Worm (Caenorhabditis elegans) whole organism, L1 larva: Measurements from ENCODE around the gene C36B7.1.

Source experiments
- C34B4.2 ChIP-seq: sonication (generic microtip); optimal IDR thresholded peaks from 2 replicates; lab custom pipeline; 2017; ENCODE audit warnings: mild to moderate bottlenecking, missing genetic modification characterization, missing compliant biosample characterization
- F16B12.6 ChIP-seq: fragments of 150-350 bp; optimal IDR thresholded peaks from 2 replicates; lab custom pipeline; 2014; ENCODE audit warnings: missing biosample characterization, missing genetic modification characterization
- Y116A8C.19 ChIP-seq: sonication (generic microtip); optimal IDR thresholded peaks from 2 replicates; lab custom pipeline; 2016; ENCODE audit warnings: missing compliant biosample characterization, missing genetic modification characterization, borderline replicate concordance
- aha-1 ChIP-seq: fragments of 150-350 bp; optimal IDR thresholded peaks from 2 replicates; lab custom pipeline; 2014; ENCODE audit warnings: missing biosample characterization, missing genetic modification characterization
- aly-2 ChIP-seq: fragments of 150-350 bp; optimal IDR thresholded peaks from 2 replicates; lab custom pipeline; 2014; ENCODE audit warnings: missing biosample characterization, missing genetic modification characterization
- ceh-82 ChIP-seq, 3 experiments: fragments of 150-350 bp in 1 of 3; sonication (generic microtip) in 2 of 3; optimal IDR thresholded peaks; 2 replicates each; lab custom pipeline; 2014 to 2017; ENCODE audit warnings: missing biosample characterization in 3 of 3, missing genetic modification characterization in 3 of 3
- ceh-88 ChIP-seq: fragments of 200-800 bp; sonication (Bioruptor generic); IDR thresholded peaks from 2 replicates; pipeline ENCODE4 v1.3.6; 2022; ENCODE audit warnings: missing genetic modification characterization, missing compliant biosample characterization
- ces-1 ChIP-seq: fragments of 150-350 bp; optimal IDR thresholded peaks from 2 replicates; lab custom pipeline; 2014; ENCODE audit warnings: missing biosample characterization, missing genetic modification reagents, missing genetic modification characterization
- dpl-1 ChIP-seq, 3 experiments: fragments of 150-350 bp in 2 of 3; sonication (generic microtip) in 1 of 3; optimal IDR thresholded peaks; 2 replicates each; lab custom pipeline; 2014 to 2017; ENCODE audit warnings: missing biosample characterization in 3 of 3, missing genetic modification characterization in 3 of 3, missing genetic modification reagents in 3 of 3
- dsc-1 ChIP-seq: sonication (generic microtip); optimal IDR thresholded peaks from 2 replicates; lab custom pipeline; 2016; ENCODE audit warnings: mild to moderate bottlenecking, missing genetic modification characterization, missing compliant biosample characterization
- efl-1 ChIP-seq, 4 experiments: fragments of 150-350 bp; optimal IDR thresholded peaks in 3 of 4; peaks in 1 of 4; 1 replicate in 1 of 4; 2 replicates in 3 of 4; lab custom pipeline; 2014; ENCODE audit warnings: missing biosample characterization in 2 of 4, missing genetic modification characterization in 2 of 4, missing genetic modification reagents in 2 of 4
- egl-13 ChIP-seq: sonication (generic microtip); optimal IDR thresholded peaks from 2 replicates; lab custom pipeline; 2016; ENCODE audit warnings: missing genotype, missing genetic modification reagents, missing genetic modification characterization, missing compliant biosample characterization
- egl-27 ChIP-seq, 2 experiments: fragments of 150-350 bp in 1 of 2; sonication (generic microtip); optimal IDR thresholded peaks; 3 replicates each; lab custom pipeline; 2017 to 2018; ENCODE audit warnings: missing biosample characterization in 2 of 2, missing genetic modification characterization in 2 of 2, missing genetic modification reagents in 2 of 2
- elt-3 ChIP-seq, 6 experiments: fragments of 150-350 bp in 1 of 6; sonication (generic microtip); optimal IDR thresholded peaks; 2 replicates each; lab custom pipeline; 2017 to 2018; ENCODE audit warnings: missing biosample characterization in 6 of 6, missing genetic modification characterization in 6 of 6, inconsistent platforms in 1 of 6
- ets-5 ChIP-seq: fragments of 200-800 bp; sonication (Bioruptor generic); IDR thresholded peaks from 2 replicates; pipeline ENCODE4 v1.3.6; 2022; ENCODE audit warnings: missing genetic modification characterization, missing compliant biosample characterization
- fkh-10 ChIP-seq: sonication (generic microtip); optimal IDR thresholded peaks from 2 replicates; lab custom pipeline; 2017; ENCODE audit warnings: missing biosample characterization, missing genetic modification reagents, missing genetic modification characterization
- fkh-4 ChIP-seq: sonication (generic microtip); optimal IDR thresholded peaks from 2 replicates; lab custom pipeline; 2016; ENCODE audit warnings: missing compliant biosample characterization, missing genetic modification characterization, borderline replicate concordance
- fkh-8 ChIP-seq: sonication (generic microtip); optimal IDR thresholded peaks from 2 replicates; lab custom pipeline; 2016; ENCODE audit warnings: mild to moderate bottlenecking, missing genetic modification characterization, missing compliant biosample characterization
- fos-1 ChIP-seq: fragments of 150-350 bp; optimal IDR thresholded peaks from 2 replicates; lab custom pipeline; 2014; ENCODE audit warnings: missing biosample characterization, missing genetic modification characterization
- hlh-4 ChIP-seq: sonication (generic microtip); optimal IDR thresholded peaks from 2 replicates; lab custom pipeline; 2016; ENCODE audit warnings: mild to moderate bottlenecking, missing genetic modification characterization, missing compliant biosample characterization
- irx-1 ChIP-seq: sonication (generic microtip); optimal IDR thresholded peaks from 2 replicates; lab custom pipeline; 2016; ENCODE audit warnings: missing genetic modification characterization, missing compliant biosample characterization
- isw-1 ChIP-seq: fragments of 200-800 bp; sonication (Bioruptor generic); IDR thresholded peaks from 2 replicates; pipeline ENCODE4 v1.3.6; 2022; ENCODE audit warnings: missing genetic modification characterization, missing compliant biosample characterization
- jun-1 ChIP-seq: fragments of 150-350 bp; optimal IDR thresholded peaks from 2 replicates; lab custom pipeline; 2014; ENCODE audit warnings: missing biosample characterization, missing genetic modification reagents, missing genetic modification characterization
- lin-15B ChIP-seq: fragments of 150-350 bp; sonication (generic microtip); optimal IDR thresholded peaks from 3 replicates; lab custom pipeline; 2014; ENCODE audit warnings: missing biosample characterization, missing genetic modification characterization
- lin-39 ChIP-seq: fragments of 150-350 bp; optimal IDR thresholded peaks from 2 replicates; lab custom pipeline; 2014; ENCODE audit warnings: missing biosample characterization, missing genetic modification reagents, missing genetic modification characterization
- lir-3 ChIP-seq: sonication (generic microtip); optimal IDR thresholded peaks from 2 replicates; lab custom pipeline; 2016; ENCODE audit warnings: mild to moderate bottlenecking, missing genetic modification characterization, moderate library complexity, missing compliant biosample characterization; ENCODE audit not compliant: poor library complexity
- mdl-1 ChIP-seq, 2 experiments: fragments of 150-350 bp; optimal IDR thresholded peaks; 2 replicates each; lab custom pipeline; 2014 to 2017; ENCODE audit warnings: missing biosample characterization in 2 of 2, missing genetic modification characterization in 2 of 2, inconsistent platforms in 1 of 2
- mep-1 ChIP-seq: fragments of 150-350 bp; optimal IDR thresholded peaks from 2 replicates; lab custom pipeline; 2014; ENCODE audit warnings: missing biosample characterization, missing genetic modification characterization
- nhr-12 ChIP-seq: sonication (generic microtip); optimal IDR thresholded peaks from 2 replicates; lab custom pipeline; 2017; ENCODE audit warnings: missing biosample characterization, missing genetic modification characterization
- nhr-20 ChIP-seq: sonication (generic microtip); optimal IDR thresholded peaks from 2 replicates; lab custom pipeline; 2016; ENCODE audit warnings: mild to moderate bottlenecking, missing genetic modification characterization, missing compliant biosample characterization
- nhr-237 ChIP-seq: fragments of 150-350 bp; optimal IDR thresholded peaks from 2 replicates; lab custom pipeline; 2014; ENCODE audit warnings: missing biosample characterization, missing genetic modification characterization
- nhr-28 ChIP-seq: fragments of 150-350 bp; optimal IDR thresholded peaks from 2 replicates; lab custom pipeline; 2014; ENCODE audit warnings: missing biosample characterization, missing genetic modification characterization
- nhr-84 ChIP-seq: sonication (generic microtip); optimal IDR thresholded peaks from 2 replicates; lab custom pipeline; 2017; ENCODE audit warnings: missing biosample characterization, missing genetic modification characterization
- nhr-90 ChIP-seq: sonication (generic microtip); optimal IDR thresholded peaks from 2 replicates; lab custom pipeline; 2016; ENCODE audit warnings: mild to moderate bottlenecking, missing genetic modification characterization, missing compliant biosample characterization; ENCODE audit not compliant: poor library complexity
- pag-3 ChIP-seq: sonication (generic microtip); optimal IDR thresholded peaks from 2 replicates; lab custom pipeline; 2017; ENCODE audit warnings: missing genetic modification characterization, mild to moderate bottlenecking, missing compliant biosample characterization, antibody characterized with exemption, borderline replicate concordance; ENCODE audit not compliant: insufficient read depth
- rnt-1 ChIP-seq: sonication (generic microtip); optimal IDR thresholded peaks from 2 replicates; lab custom pipeline; 2016; ENCODE audit warnings: mild to moderate bottlenecking, missing genetic modification characterization, moderate library complexity, missing compliant biosample characterization
- snu-23 ChIP-seq: sonication (generic microtip); optimal IDR thresholded peaks from 2 replicates; lab custom pipeline; 2016; ENCODE audit warnings: missing genetic modification characterization, missing compliant biosample characterization
- sup-37 ChIP-seq: fragments of 200-800 bp; sonication (Bioruptor generic); optimal IDR thresholded peaks from 2 replicates; lab custom pipeline; 2018; ENCODE audit warnings: mild to moderate bottlenecking, missing genetic modification characterization, missing compliant biosample characterization
- swsn-7 ChIP-seq: sonication (generic microtip); optimal IDR thresholded peaks from 2 replicates; lab custom pipeline; 2016; ENCODE audit warnings: missing genetic modification characterization, missing compliant biosample characterization
- tbx-2 ChIP-seq: sonication (generic microtip); optimal IDR thresholded peaks from 2 replicates; lab custom pipeline; 2016; ENCODE audit warnings: missing genetic modification characterization, missing compliant biosample characterization
- unc-130 ChIP-seq: fragments of 150-350 bp; optimal IDR thresholded peaks from 2 replicates; lab custom pipeline; 2017; ENCODE audit warnings: missing biosample characterization, missing genetic modification characterization, inconsistent platforms
- unc-30 ChIP-seq: sonication (generic microtip); optimal IDR thresholded peaks from 2 replicates; lab custom pipeline; 2017; ENCODE audit warnings: missing biosample characterization, missing genetic modification characterization
- xbp-1 ChIP-seq: sonication (generic microtip); optimal IDR thresholded peaks from 2 replicates; lab custom pipeline; 2016; ENCODE audit warnings: missing genetic modification characterization, missing compliant biosample characterization

Gene C36B7.1

DNA sequence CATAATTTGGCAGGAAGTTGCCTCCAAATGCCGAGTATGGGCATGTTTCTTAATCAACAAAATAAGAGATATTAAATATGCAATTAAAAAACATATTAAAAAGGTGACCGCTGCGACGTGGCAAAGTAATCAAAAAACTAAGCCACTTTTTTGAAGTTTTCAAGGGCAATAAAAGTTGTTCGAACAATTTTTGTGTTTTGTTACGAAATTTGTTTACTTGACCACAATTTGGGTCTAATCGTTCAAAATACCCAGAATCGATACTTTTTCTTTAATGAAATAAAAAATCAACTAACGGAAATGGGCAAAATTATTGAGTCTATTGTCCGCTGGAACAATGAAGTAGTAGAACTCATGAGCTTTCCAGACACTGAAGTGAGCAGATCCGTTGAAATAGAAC is 27.6 kb upstream of the C36B7.1 start, which contains the start of gene Y1B5A.1:
TSS of gene Y1B5A.1 (plus strand) at position 301 of the 400 bp plus-strand sequence.
- TF ChIP-seq Y116A8C.19 (tag; lab: Kevin White, UChicago), result no peak
- TF ChIP-seq mep-1 (tag; lab: Kevin White, UChicago), result no peak
- no peak for TF ChIP-seq ets-5
- TF ChIP-seq F16B12.6 (tag; lab: Kevin White, UChicago), result no peak
- no peak for TF ChIP-seq elt-3 (tag; optimal IDR thresholded peaks at IDR 0.05; lab: Kevin White, UChicago)
- no peak for TF ChIP-seq swsn-7 (tag; lab: Kevin White, UChicago)
- TF ChIP-seq ces-1 (GFP tag; lab: Kevin White, UChicago), result no peak
- TF ChIP-seq fkh-8, result no peak
- TF ChIP-seq pag-3 (tag; lab: Kevin White, UChicago), result no peak
- no peak for TF ChIP-seq jun-1 (tag; lab: Kevin White, UChicago)
- TF ChIP-seq lin-15B (tag; lab: Kevin White, UChicago), result no peak
- no peak for TF ChIP-seq hlh-4 (tag; lab: Kevin White, UChicago)
- no peak for TF ChIP-seq C34B4.2 (tag; lab: Kevin White, UChicago)
- TF ChIP-seq ceh-82 (tag; optimal IDR thresholded peaks at IDR 0.05; lab: Kevin White, UChicago), result no peak
- TF ChIP-seq ceh-88 (GFP tag; lab: Robert Waterston, UW), result no peak

- TF ChIP-seq nhr-84 (tag; lab: Kevin White, UChicago) (no peak), snu-23 (GFP tag; lab: Kevin White, UChicago) (no peak), nhr-28 (tag; lab: Kevin White, UChicago) (no peak), rnt-1 (tag; lab: Kevin White, UChicago) (no peak), nhr-12 (tag; lab: Kevin White, UChicago) (no peak), tbx-2 (tag; lab: Kevin White, UChicago) (no peak), nhr-90 (tag; lab: Kevin White, UChicago) (no peak), C34B4.2 (tag; lab: Kevin White, UChicago) (no peak), dsc-1 (no peak), fkh-10 (GFP tag; lab: Kevin White, UChicago) (no peak), irx-1 (tag; lab: Kevin White, UChicago) (no peak), nhr-20 (no peak), F16B12.6 (tag; lab: Kevin White, UChicago) (no peak)
These were observed 26.8 kb upstream of the C36B7.1 start, which contains the start of gene C36B7.4 for ce11 chrX:7085912-7086311. Gene C36B7.4, minus strand, starts transcription at chrX:7086012.

ce11 chrX:7096349-7096748 is 16.3 kb upstream of the C36B7.1 start, which contains the start of gene C36B7.5:
Gene C36B7.5, minus strand, starts transcription at chrX:7096449.
- TF ChIP-seq xbp-1 (no peak), isw-1 (GFP tag; lab: Robert Waterston, UW) (no peak), egl-27 (tag; optimal IDR thresholded peaks at IDR 0.05; lab: Kevin White, UChicago) (no peak)

DNA sequence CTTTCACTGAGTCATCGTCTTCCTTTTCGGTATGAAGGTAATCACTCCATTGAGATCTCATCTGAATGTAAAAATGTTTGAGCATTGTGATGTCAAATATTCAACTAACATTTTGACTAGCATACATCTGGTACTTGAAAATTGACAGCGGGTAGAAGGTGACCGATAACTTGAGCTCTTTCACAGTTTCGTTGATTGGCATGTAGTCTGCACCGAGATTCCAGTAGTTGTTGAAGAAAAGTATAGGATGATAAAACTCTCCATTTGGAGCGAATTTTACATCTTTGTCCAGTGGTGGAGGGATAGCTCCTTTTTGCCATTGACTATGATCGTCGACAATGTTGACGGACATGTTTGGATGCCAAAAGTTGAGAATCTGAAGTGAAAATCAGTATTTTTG is 13.6 kb upstream of the C36B7.1 start:
- no peak for TF ChIP-seq sup-37 (GFP tag; lab: Kevin White, UChicago)
- no peak for TF ChIP-seq efl-1 (optimal IDR thresholded peaks at IDR 0.05; lab: Kevin White, UChicago)
- peak in 1 of 2 experiments; percentile 84 for TF ChIP-seq efl-1 (GFP tag; optimal IDR thresholded peaks at IDR 0.05 in 1 of 2; lab: Kevin White, UChicago)

DNA sequence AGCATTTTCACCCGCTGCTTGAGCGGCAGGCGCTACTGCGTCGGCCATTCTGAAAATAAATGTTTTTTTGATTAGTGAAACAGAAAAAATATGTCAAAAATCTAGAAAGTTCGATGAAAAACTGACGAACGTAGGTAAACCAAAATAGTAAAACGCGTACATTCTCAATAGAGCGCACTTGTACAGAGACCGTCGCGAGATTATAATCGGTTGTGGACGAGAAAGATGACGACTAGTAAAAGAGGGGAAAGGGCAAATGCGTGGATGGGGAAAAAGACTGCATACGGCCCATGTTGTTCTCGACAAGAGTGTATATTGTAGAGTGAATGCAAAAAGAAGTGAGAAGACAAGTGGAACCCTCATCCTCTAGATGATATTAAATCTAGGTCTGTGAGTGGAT is 12.4 kb upstream of the C36B7.1 start, which contains the start of gene C36B7.6:
TSS of gene C36B7.6 (minus strand) at position 49 of the 400 bp plus-strand sequence.
- TF ChIP-seq dpl-1 (GFP tag; optimal IDR thresholded peaks at IDR 0.05; lab: Kevin White, UChicago) (peak; percentile 16 to 31 (median 29)), mdl-1 (tag; optimal IDR thresholded peaks at IDR 0.05; lab: Kevin White, UChicago) (peak in 1 of 2 experiments; percentile 45), nhr-84 (tag; lab: Kevin White, UChicago) (no peak), nhr-28 (tag; lab: Kevin White, UChicago) (no peak), unc-130 (tag; lab: Kevin White, UChicago) (peak; percentile 0), lin-15B (tag; lab: Kevin White, UChicago) (peak; percentile 22), fos-1 (tag; lab: Kevin White, UChicago) (no peak), lir-3 (tag; lab: Kevin White, UChicago) (no peak), elt-3 (tag; optimal IDR thresholded peaks at IDR 0.05; lab: Kevin White, UChicago) (no peak), fkh-8 (no peak), aly-2 (tag; lab: Kevin White, UChicago) (no peak), fkh-4 (tag; lab: Kevin White, UChicago) (no peak), fkh-10 (GFP tag; lab: Kevin White, UChicago) (no peak), lin-39 (tag; lab: Kevin White, UChicago) (no peak), nhr-237 (tag; lab: Kevin White, UChicago) (no peak), aha-1 (tag; lab: Kevin White, UChicago) (no peak), swsn-7 (tag; lab: Kevin White, UChicago) (no peak), mep-1 (tag; lab: Kevin White, UChicago) (peak; percentile 60), pag-3 (tag; lab: Kevin White, UChicago) (no peak), egl-13 (tag; lab: Kevin White, UChicago) (no peak), unc-30 (no peak)
